Fruit fly (Drosophila melanogaster) whole organism, embryonic: ENCODE data around the gene CG33306.

Source experiments
- B-H1 ChIP-seq: fragments of 200-800 bp; sonication (Bioruptor generic); IDR thresholded peaks from 3 replicates; pipeline ENCODE4 v1.3.6; 2022; ENCODE audit warnings: missing biosample characterization, missing genetic modification characterization
- Drgx ChIP-seq: fragments of 200-800 bp; sonication (Bioruptor generic); IDR thresholded peaks from 2 replicates; pipeline ENCODE4 v1.3.6; 2022; ENCODE audit warnings: missing biosample characterization, missing genetic modification characterization
- Oli ChIP-seq: fragments of 200-800 bp; sonication (Bioruptor generic); optimal IDR thresholded peaks from 2 replicates; lab custom pipeline; 2018; ENCODE audit warnings: missing biosample characterization, mild to moderate bottlenecking, missing genetic modification characterization, moderate library complexity
- Vsx1 ChIP-seq: fragments of 200-800 bp; sonication (Bioruptor generic); optimal IDR thresholded peaks from 2 replicates; lab custom pipeline; 2017; ENCODE audit warnings: missing biosample characterization, mild to moderate bottlenecking, missing genetic modification characterization, missing genetic modification reagents
- bowl ChIP-seq: fragments of 200-800 bp; sonication (Bioruptor generic); IDR thresholded peaks from 2 replicates; pipeline ENCODE4 v1.3.6; 2022; ENCODE audit warnings: missing biosample characterization, missing genetic modification characterization
- nerfin-2 ChIP-seq: fragments of 200-800 bp; sonication (Bioruptor generic); IDR thresholded peaks from 2 replicates; pipeline ENCODE4 v1.3.6; 2022; ENCODE audit warnings: missing biosample characterization, missing genetic modification characterization; ENCODE audit not compliant: partially characterized antibody
- pan ChIP-seq, 4 experiments: fragments of >200 bp in 3 of 4; fragments of 200-800 bp in 1 of 4; sonication (Bioruptor generic) in 1 of 4; optimal IDR thresholded peaks in 3 of 4; IDR thresholded peaks in 1 of 4; 2 replicates each; pipeline versions ENCODE4 v1.3.6 to Lab custom; 2017 to 2022; ENCODE audit warnings: missing biosample characterization in 2 of 4, missing genetic modification characterization in 2 of 4, mixed read lengths in 1 of 4
- sd ChIP-seq: fragments of 200-800 bp; sonication (Bioruptor generic); optimal IDR thresholded peaks from 3 replicates; lab custom pipeline; 2018; ENCODE audit warnings: missing biosample characterization, mild to moderate bottlenecking, missing genetic modification characterization, moderate library complexity
- trh ChIP-seq: fragments of 200-800 bp; sonication (Bioruptor generic); optimal IDR thresholded peaks from 2 replicates; lab custom pipeline; 2016; ENCODE audit warnings: missing biosample characterization, missing genetic modification characterization

- TF ChIP-seq bowl (GFP tag; lab: Robert Waterston, UW) = no peak
- no peak for TF ChIP-seq pan (optimal IDR thresholded peaks at IDR 0.05; lab: Kevin White, UChicago)
- no peak for TF ChIP-seq pan (GFP tag; optimal IDR thresholded peaks at IDR 0.05 in 1 of 2, IDR thresholded peaks at IDR 0.05 in 1 of 2)
- TF ChIP-seq nerfin-2 (GFP tag; lab: Robert Waterston, UW) = no peak
- no peak for TF ChIP-seq Drgx (GFP tag; lab: Robert Waterston, UW)
- TF ChIP-seq Vsx1 (GFP tag; lab: Kevin White, UChicago) = no peak
- TF ChIP-seq B-H1 (GFP tag; lab: Robert Waterston, UW) = no peak
- no peak for TF ChIP-seq sd (tag; lab: Kevin White, UChicago)
- no peak for TF ChIP-seq Oli
- TF ChIP-seq trh = no peak
Measured at dm6 chr2L:13813604-13814178, 29.9 kb downstream of the CG33306 start, which contains the start of gene Sos.
